Fruit fly (Drosophila melanogaster): ENCODE data around the gene Cont.

The Cont gene

dm6 chr3R:4346636-4347035 is 34.5 kb upstream of the Cont start, which contains the start of gene hkb:
Gene hkb (minus strand): TSS chr3R:4346646.
- TF ChIP-seq CG6808 (GFP tag; optimal IDR thresholded peaks at IDR 0.05) (no peak), Eip93F (GFP tag; optimal IDR thresholded peaks at IDR 0.05) (no peak)

DNA sequence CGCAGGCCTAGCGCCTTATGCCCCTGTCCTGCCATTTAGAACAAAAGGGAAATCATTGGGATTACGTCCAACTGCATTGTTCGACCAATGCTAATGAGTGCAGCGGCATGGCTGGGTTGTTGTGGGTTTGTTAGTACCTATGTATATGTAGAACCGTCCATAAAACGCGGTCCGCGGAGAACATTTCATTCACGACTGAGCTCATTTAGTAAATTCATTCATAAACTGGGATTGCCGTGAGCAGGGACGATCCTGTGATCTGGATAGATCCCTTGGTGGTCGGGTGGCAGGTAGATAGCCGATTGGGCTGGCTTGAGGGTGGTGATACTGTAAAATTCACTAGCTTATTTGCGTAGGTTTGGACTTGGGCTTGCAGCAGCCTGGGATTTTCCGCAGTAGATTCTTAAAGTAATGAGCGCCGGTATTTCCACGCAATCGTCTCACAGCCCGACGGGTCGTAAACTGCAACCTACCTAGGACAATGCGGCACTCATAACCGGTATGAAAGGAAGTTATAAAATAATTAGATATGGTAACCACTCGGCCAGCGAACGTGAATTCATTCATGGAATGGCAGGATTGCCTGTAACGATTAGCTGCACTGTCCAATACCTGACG is 32.8 kb upstream of the Cont start:
- TF ChIP-seq fd85E (GFP tag; optimal IDR thresholded peaks at IDR 0.05) (no peak), CG16779 (tag; optimal IDR thresholded peaks at IDR 0.05) (no peak), CG11762 (GFP tag; optimal IDR thresholded peaks at IDR 0.05; ENCODE audit: insufficient read depth) (no peak), acj6 (GFP tag; optimal IDR thresholded peaks at IDR 0.05) (no peak), OdsH (GFP tag; optimal IDR thresholded peaks at IDR 0.05) (no peak)

dm6 chr3R:4350199-4350598 is 30.9 kb upstream of the Cont start:
- TF ChIP-seq CG4318 (GFP tag; optimal IDR thresholded peaks at IDR 0.05) (no peak), eg (GFP tag; IDR thresholded peaks at IDR 0.05) (no peak), CG6163 (GFP tag; IDR thresholded peaks at IDR 0.05) (no peak), CG11762 (GFP tag; optimal IDR thresholded peaks at IDR 0.05; ENCODE audit: insufficient read depth) (no peak), CG3032 (tag; optimal IDR thresholded peaks at IDR 0.05) (no peak), Hr38 (GFP tag; optimal IDR thresholded peaks at IDR 0.05) (no peak), net (GFP tag; optimal IDR thresholded peaks at IDR 0.05) (no peak), Blimp-1 (GFP tag; optimal IDR thresholded peaks at IDR 0.05) (no peak), acj6 (GFP tag; optimal IDR thresholded peaks at IDR 0.05) (no peak), svp (GFP tag) (no peak), Eip93F (GFP tag; optimal IDR thresholded peaks at IDR 0.05) (no peak), CG6792 (GFP tag; optimal IDR thresholded peaks at IDR 0.05) (no peak), CG16779 (tag; optimal IDR thresholded peaks at IDR 0.05) (no peak), fd59A (GFP tag; optimal IDR thresholded peaks at IDR 0.05) (no peak), lz (GFP tag; optimal IDR thresholded peaks at IDR 0.05) (no peak), topi (GFP tag; optimal IDR thresholded peaks at IDR 0.05) (no peak), Ets96B (tag; optimal IDR thresholded peaks at IDR 0.05) (no peak), Lpt (GFP tag; optimal IDR thresholded peaks at IDR 0.05) (no peak), CG15336 (GFP tag; IDR thresholded peaks at IDR 0.05) (no peak), dsx (GFP tag; optimal IDR thresholded peaks at IDR 0.05; ENCODE audit: poor library complexity, severe bottlenecking) (no peak)

dm6 chr3R:4353569-4353968 is 27.5 kb upstream of the Cont start:
- no peak for TF ChIP-seq CG8319 (GFP tag; optimal IDR thresholded peaks at IDR 0.05)
- TF ChIP-seq CG3919 (GFP tag; optimal IDR thresholded peaks at IDR 0.05): no peak
- no peak for TF ChIP-seq svp (GFP tag)
- no peak for TF ChIP-seq CG1621 (tag; optimal IDR thresholded peaks at IDR 0.05)
- TF ChIP-seq CG4318 (GFP tag; optimal IDR thresholded peaks at IDR 0.05): no peak
- no peak for TF ChIP-seq fd59A (GFP tag; optimal IDR thresholded peaks at IDR 0.05)
- TF ChIP-seq CG6808 (GFP tag; optimal IDR thresholded peaks at IDR 0.05): no peak
- no peak for TF ChIP-seq lz (GFP tag; optimal IDR thresholded peaks at IDR 0.05)
- TF ChIP-seq Smox (GFP tag; optimal IDR thresholded peaks at IDR 0.05): no peak
- TF ChIP-seq Sox15 (GFP tag; optimal IDR thresholded peaks at IDR 0.05): no peak
- TF ChIP-seq achi (GFP tag; optimal IDR thresholded peaks at IDR 0.05): no peak

DNA sequence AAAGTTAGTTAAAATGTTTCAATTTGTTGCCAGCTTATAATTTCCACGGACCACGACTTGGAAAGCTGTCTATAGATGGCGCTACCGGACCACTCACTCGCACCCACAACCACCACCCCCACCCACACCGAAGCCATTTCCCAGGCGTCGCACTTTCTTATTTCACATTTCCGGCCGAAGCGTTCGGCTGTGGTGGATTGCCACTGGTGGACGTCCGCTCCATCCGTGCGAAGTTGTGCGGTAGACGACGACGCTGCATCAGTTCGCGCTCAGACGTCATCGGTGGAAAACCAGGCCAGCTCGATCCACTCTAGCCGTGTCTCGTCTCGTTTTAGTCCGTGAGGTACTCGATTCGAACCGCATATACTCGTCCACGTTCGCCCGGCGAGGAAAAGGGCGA is 21.5 kb upstream of the Cont start, which contains the start of gene CG1090:
Gene CG1090 (plus strand): TSS at position 259 of the 400 bp plus-strand sequence.
- TF ChIP-seq CG32006 (GFP tag; optimal IDR thresholded peaks at IDR 0.05) (no peak), CG8319 (GFP tag; optimal IDR thresholded peaks at IDR 0.05) (no peak), Lpt (GFP tag; optimal IDR thresholded peaks at IDR 0.05) (no peak), CG4318 (GFP tag; optimal IDR thresholded peaks at IDR 0.05) (no peak), CG16779 (tag; optimal IDR thresholded peaks at IDR 0.05) (peak; percentile 13), CG6163 (GFP tag; IDR thresholded peaks at IDR 0.05) (no peak), CG8119 (GFP tag; IDR thresholded peaks at IDR 0.05) (no peak), net (GFP tag; optimal IDR thresholded peaks at IDR 0.05) (peak; percentile 8), CG10631 (GFP tag; optimal IDR thresholded peaks at IDR 0.05) (no peak), eg (GFP tag; IDR thresholded peaks at IDR 0.05) (no peak), fd59A (GFP tag; optimal IDR thresholded peaks at IDR 0.05) (no peak), Ets21C (GFP tag; optimal IDR thresholded peaks at IDR 0.05) (no peak)

Measured in whole organism, prepupa.